Worm (Caenorhabditis elegans): ENCODE results near the gene K11H3.3.

K11H3.3 gene

ce11 chrIII:9817087-9817612 lies 34.5 kb upstream of the K11H3.3 start, which contains the start of gene cnx-1 (continued):
- TF ChIP-seq efl-1 (optimal IDR thresholded peaks at IDR 0.05) (no peak), efl-1 (GFP tag; optimal IDR thresholded peaks at IDR 0.05 in 1 of 2) (peak in 1 of 2 experiments; percentile 5), sup-37 (GFP tag; optimal IDR thresholded peaks at IDR 0.05) (no peak), aha-1 (tag; optimal IDR thresholded peaks at IDR 0.05) (no peak), zag-1 (tag; optimal IDR thresholded peaks at IDR 0.05) (no peak), mep-1 (tag; optimal IDR thresholded peaks at IDR 0.05) (peak; percentile 37), tlp-1 (tag; optimal IDR thresholded peaks at IDR 0.05) (no peak), Y116A8C.19 (tag; optimal IDR thresholded peaks at IDR 0.05; ENCODE audit: borderline replicate concordance) (no peak), irx-1 (tag; optimal IDR thresholded peaks at IDR 0.05) (no peak), nhr-71 (tag; optimal IDR thresholded peaks at IDR 0.05) (peak; percentile 14), ceh-90 (tag; optimal IDR thresholded peaks at IDR 0.05) (no peak), dpl-1 (GFP tag; optimal IDR thresholded peaks at IDR 0.05) (peak in 1 of 3 experiments; percentile 8), rnt-1 (tag; optimal IDR thresholded peaks at IDR 0.05) (peak; percentile 3), hpl-2 (GFP tag; optimal IDR thresholded peaks at IDR 0.05) (no peak), ets-5 (GFP tag; IDR thresholded peaks at IDR 0.05) (no peak), lsy-2 (tag; optimal IDR thresholded peaks at IDR 0.05) (peak in 1 of 2 experiments; percentile 30), egl-27 (tag; optimal IDR thresholded peaks at IDR 0.05) (no peak)

- TF ChIP-seq nhr-84 (tag; optimal IDR thresholded peaks at IDR 0.05) (no peak), ama-1 (optimal IDR thresholded peaks at IDR 0.05) (no peak), lin-35 (GFP tag; optimal IDR thresholded peaks at IDR 0.05) (no peak), tlp-1 (tag; optimal IDR thresholded peaks at IDR 0.05) (no peak), dsc-1 (tag; optimal IDR thresholded peaks at IDR 0.05) (no peak), ceh-90 (tag; optimal IDR thresholded peaks at IDR 0.05) (no peak), sox-4 (tag; optimal IDR thresholded peaks at IDR 0.05) (no peak), dpl-1 (GFP tag; optimal IDR thresholded peaks at IDR 0.05) (no peak), egl-27 (tag; optimal IDR thresholded peaks at IDR 0.05) (no peak), nhr-90 (tag; optimal IDR thresholded peaks at IDR 0.05; ENCODE audit: poor library complexity) (no peak), lsy-2 (tag; optimal IDR thresholded peaks at IDR 0.05) (peak; percentile 43 to 70), xbp-1 (tag; optimal IDR thresholded peaks at IDR 0.05) (no peak), F16B12.6 (tag; optimal IDR thresholded peaks at IDR 0.05) (peak; percentile 2), nhr-71 (tag; optimal IDR thresholded peaks at IDR 0.05) (no peak), pag-3 (tag; optimal IDR thresholded peaks at IDR 0.05; ENCODE audit: borderline replicate concordance, insufficient read depth) (no peak), isw-1 (GFP tag; IDR thresholded peaks at IDR 0.05) (no peak), nhr-85 (tag) (peak; percentile 27), sptf-1 (tag; optimal IDR thresholded peaks at IDR 0.05) (no peak), lin-14 (GFP tag; optimal IDR thresholded peaks at IDR 0.05) (no peak), skn-1 (tag; optimal IDR thresholded peaks at IDR 0.05) (no peak), unc-30 (tag; optimal IDR thresholded peaks at IDR 0.05) (no peak), unc-130 (tag; optimal IDR thresholded peaks at IDR 0.05) (no peak), mep-1 (tag; optimal IDR thresholded peaks at IDR 0.05) (no peak), egl-13 (tag; optimal IDR thresholded peaks at IDR 0.05) (no peak), nhr-11 (tag; optimal IDR thresholded peaks at IDR 0.05) (no peak), aly-2 (tag; optimal IDR thresholded peaks at IDR 0.05) (no peak), hpl-2 (GFP tag; optimal IDR thresholded peaks at IDR 0.05) (no peak)
These were observed 33.8 kb upstream of the K11H3.3 start for ce11 chrIII:9817894-9818293.

- peak; percentile 55 for TF ChIP-seq nhr-19 (GFP tag; conservative IDR thresholded peaks at IDR 0.05)
- TF ChIP-seq unc-86 (tag; optimal IDR thresholded peaks at IDR 0.05): peak; percentile 35
- peak; percentile 81 for TF ChIP-seq nhr-71 (tag; optimal IDR thresholded peaks at IDR 0.05)
- peak; percentile 10 to 57 (median 38) for TF ChIP-seq ceh-82 (tag; optimal IDR thresholded peaks at IDR 0.05)
- peak; percentile 60 to 69 for TF ChIP-seq efl-1 (optimal IDR thresholded peaks at IDR 0.05)
- peak; percentile 71 to 96 for TF ChIP-seq efl-1 (GFP tag; optimal IDR thresholded peaks at IDR 0.05 in 1 of 2)
- peak; percentile 93 for TF ChIP-seq mep-1 (tag; optimal IDR thresholded peaks at IDR 0.05)
- no peak for TF ChIP-seq ceh-8 (GFP tag; optimal IDR thresholded peaks at IDR 0.05)
- peak; percentile 73 for TF ChIP-seq mab-9 (GFP tag; IDR thresholded peaks at IDR 0.05)
- TF ChIP-seq skn-1 (tag; optimal IDR thresholded peaks at IDR 0.05): peak; percentile 30
- TF ChIP-seq unc-130 (tag; optimal IDR thresholded peaks at IDR 0.05): peak; percentile 94
- TF ChIP-seq mdl-1 (tag; optimal IDR thresholded peaks at IDR 0.05): peak in 1 of 2 experiments; percentile 95
- TF ChIP-seq ceh-88 (GFP tag; IDR thresholded peaks at IDR 0.05): no peak
- peak; percentile 18 for TF ChIP-seq snpc-4 (tag; optimal IDR thresholded peaks at IDR 0.05)
- TF ChIP-seq C16A3.4 (tag; optimal IDR thresholded peaks at IDR 0.05): peak; percentile 79
- TF ChIP-seq tbx-2 (tag; optimal IDR thresholded peaks at IDR 0.05): peak; percentile 86
- TF ChIP-seq fkh-8 (tag; optimal IDR thresholded peaks at IDR 0.05): peak; percentile 65
- TF ChIP-seq ztf-4 (tag; optimal IDR thresholded peaks at IDR 0.05): peak; percentile 51
- peak; percentile 39 for TF ChIP-seq lin-13 (GFP tag; optimal IDR thresholded peaks at IDR 0.05)
- peak; percentile 10 for TF ChIP-seq elt-2 (tag; optimal IDR thresholded peaks at IDR 0.05)
These were observed 32.9 kb upstream of the K11H3.3 start, which contains the start of gene panl-3 for ce11 chrIII:9818763-9819162. panl-3 (plus strand) TSS chrIII:9819056.

All from whole organism, L1 larva.